Worm (Caenorhabditis elegans): ENCODE measurements around the gene tag-276.

tag-276 gene

ce11 chrII:12266797-12267196 is 17.9 kb upstream of the tag-276 start:
- TF ChIP-seq ceh-36 (tag; optimal IDR thresholded peaks at IDR 0.05) (no peak), tra-4 (tag; optimal IDR thresholded peaks at IDR 0.05) (no peak), sea-1 (GFP tag; conservative IDR thresholded peaks at IDR 0.05) (no peak), flt-1 (GFP tag; IDR thresholded peaks at IDR 0.05) (no peak), ama-1 (optimal IDR thresholded peaks at IDR 0.05) (no peak), B0310.2 (tag; optimal IDR thresholded peaks at IDR 0.05) (no peak), scrt-1 (GFP tag; IDR thresholded peaks at IDR 0.05) (no peak), tbx-11 (GFP tag; IDR thresholded peaks at IDR 0.05) (no peak)

ce11 chrII:12266145-12266544 is 17.2 kb upstream of the tag-276 start, which contains the start of gene tric-1B.1:
tric-1B.1 (minus strand) TSS chrII:12266245.
- TF ChIP-seq hmbx-1 (tag; optimal IDR thresholded peaks at IDR 0.05) (no peak), flt-1 (GFP tag; IDR thresholded peaks at IDR 0.05) (no peak), ceh-36 (tag; optimal IDR thresholded peaks at IDR 0.05) (no peak), pes-1 (GFP tag; IDR thresholded peaks at IDR 0.05) (no peak), sea-1 (GFP tag; conservative IDR thresholded peaks at IDR 0.05) (no peak), tbx-37 (GFP tag; conservative IDR thresholded peaks at IDR 0.05) (no peak), ama-1 (optimal IDR thresholded peaks at IDR 0.05) (no peak), ets-7 (tag; optimal IDR thresholded peaks at IDR 0.05) (no peak), scrt-1 (GFP tag; IDR thresholded peaks at IDR 0.05) (no peak), ceh-13 (GFP tag; optimal IDR thresholded peaks at IDR 0.05) (no peak), hnd-1 (tag; optimal IDR thresholded peaks at IDR 0.05) (no peak), tra-4 (tag; optimal IDR thresholded peaks at IDR 0.05) (no peak), F13C5.2 (tag; optimal IDR thresholded peaks at IDR 0.05) (no peak), tbx-11 (GFP tag; IDR thresholded peaks at IDR 0.05) (no peak), aly-1 (tag; optimal IDR thresholded peaks at IDR 0.05) (no peak), hmg-4 (GFP tag; optimal IDR thresholded peaks at IDR 0.05) (no peak), B0310.2 (tag; optimal IDR thresholded peaks at IDR 0.05) (no peak)

- TF ChIP-seq B0310.2 (tag; optimal IDR thresholded peaks at IDR 0.05): no peak
- no peak for TF ChIP-seq ama-1 (optimal IDR thresholded peaks at IDR 0.05)
- no peak for TF ChIP-seq hmbx-1 (tag; optimal IDR thresholded peaks at IDR 0.05)
- no peak for TF ChIP-seq tra-4 (tag; optimal IDR thresholded peaks at IDR 0.05)
- TF ChIP-seq hmg-4 (GFP tag; optimal IDR thresholded peaks at IDR 0.05): no peak
- no peak for TF ChIP-seq pes-1 (GFP tag; IDR thresholded peaks at IDR 0.05)
- TF ChIP-seq ceh-13 (GFP tag; optimal IDR thresholded peaks at IDR 0.05): no peak
- TF ChIP-seq flt-1 (GFP tag; IDR thresholded peaks at IDR 0.05): no peak
- TF ChIP-seq tbx-11 (GFP tag; IDR thresholded peaks at IDR 0.05): no peak
- no peak for TF ChIP-seq aly-1 (tag; optimal IDR thresholded peaks at IDR 0.05)
- no peak for TF ChIP-seq tbx-37 (GFP tag; conservative IDR thresholded peaks at IDR 0.05)
- no peak for TF ChIP-seq scrt-1 (GFP tag; IDR thresholded peaks at IDR 0.05)
These were observed 15.9 kb upstream of the tag-276 start for ce11 chrII:12264847-12265246.

DNA sequence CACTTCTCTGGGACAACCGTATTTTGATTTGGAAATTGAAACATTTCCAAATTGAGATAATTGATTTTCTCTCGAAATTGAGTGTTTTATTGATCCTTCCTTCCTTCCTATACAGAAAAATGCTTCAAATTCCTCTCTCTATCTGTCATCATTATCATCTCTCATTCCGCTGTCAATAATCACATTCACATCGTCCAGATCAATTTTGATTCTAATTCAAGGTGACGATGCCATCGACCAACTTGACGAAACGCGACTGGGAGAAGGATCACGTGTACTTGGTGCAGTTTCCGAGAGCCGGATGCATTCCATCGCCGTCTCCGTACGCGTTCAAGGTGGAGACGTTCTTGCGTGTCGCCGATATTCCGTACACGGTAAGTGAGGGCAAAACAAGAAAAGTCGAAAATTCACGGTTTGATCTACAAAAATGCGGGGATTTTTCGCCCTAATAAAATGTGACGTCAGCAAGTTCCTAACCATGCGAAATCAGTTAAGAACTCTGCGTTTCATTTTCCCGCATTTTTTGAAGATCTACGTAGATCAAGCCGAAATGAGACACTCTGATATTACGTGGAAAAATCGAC is 15.1 kb upstream of the tag-276 start, which contains the start of gene faxc-1:
TSS of gene faxc-1 (plus strand) at position 222 of the 584 bp plus-strand sequence.
- TF ChIP-seq tra-4 (tag; optimal IDR thresholded peaks at IDR 0.05) (no peak), ceh-36 (tag; optimal IDR thresholded peaks at IDR 0.05) (no peak), ets-7 (tag; optimal IDR thresholded peaks at IDR 0.05) (no peak), pes-1 (GFP tag; IDR thresholded peaks at IDR 0.05) (no peak), B0310.2 (tag; optimal IDR thresholded peaks at IDR 0.05) (no peak), tbx-37 (GFP tag; conservative IDR thresholded peaks at IDR 0.05) (no peak), hmbx-1 (tag; optimal IDR thresholded peaks at IDR 0.05) (no peak), tbx-11 (GFP tag; IDR thresholded peaks at IDR 0.05) (no peak), ama-1 (optimal IDR thresholded peaks at IDR 0.05) (no peak), ceh-13 (GFP tag; optimal IDR thresholded peaks at IDR 0.05) (no peak), F13C5.2 (tag; optimal IDR thresholded peaks at IDR 0.05) (no peak), sea-1 (GFP tag; conservative IDR thresholded peaks at IDR 0.05) (no peak), flt-1 (GFP tag; IDR thresholded peaks at IDR 0.05) (no peak), scrt-1 (GFP tag; IDR thresholded peaks at IDR 0.05) (no peak)

ce11 chrII:12262567-12262966 is 13.6 kb upstream of the tag-276 start:
- TF ChIP-seq hmg-4 (GFP tag; optimal IDR thresholded peaks at IDR 0.05): peak; percentile 50
- TF ChIP-seq tbx-37 (GFP tag; conservative IDR thresholded peaks at IDR 0.05): no peak
- TF ChIP-seq sea-1 (GFP tag; conservative IDR thresholded peaks at IDR 0.05): 0 out of 2 replicates have a peak, but pooled peaks have one; percentile 13

DNA sequence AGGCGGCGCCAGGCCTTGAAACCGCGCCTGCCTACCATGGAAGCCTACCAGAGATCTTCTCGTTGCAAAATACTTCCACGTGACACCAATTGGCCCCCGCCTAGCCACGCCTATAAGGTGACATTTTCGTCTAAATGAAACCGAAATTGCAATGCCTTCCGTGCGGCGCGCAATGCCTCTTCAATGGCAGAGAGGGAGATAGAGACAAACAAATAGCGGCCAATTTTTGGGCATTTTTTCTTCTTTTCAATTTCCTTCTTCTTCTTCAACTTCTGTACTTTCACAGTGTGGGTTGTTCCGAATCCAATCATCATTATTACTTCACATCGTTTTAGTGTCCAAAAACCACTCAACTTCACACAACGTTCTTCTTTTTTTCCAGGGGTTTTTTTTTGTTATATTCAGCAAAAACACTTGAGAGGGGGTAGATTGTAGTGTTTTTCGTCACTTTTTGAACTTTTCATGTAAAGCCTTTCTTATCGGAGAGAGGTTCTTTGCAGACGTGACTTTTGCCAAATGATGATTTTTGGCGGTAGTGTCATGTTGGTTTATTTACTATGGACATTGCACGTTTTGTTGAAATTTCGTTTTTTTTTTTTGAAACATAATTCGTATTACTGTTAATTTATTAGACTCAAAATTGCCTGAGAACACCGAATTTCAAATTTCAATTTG is 12.3 kb upstream of the tag-276 start:
- TF ChIP-seq ama-1 (optimal IDR thresholded peaks at IDR 0.05): no peak
- TF ChIP-seq hmg-4 (GFP tag; optimal IDR thresholded peaks at IDR 0.05): no peak
- TF ChIP-seq ceh-36 (tag; optimal IDR thresholded peaks at IDR 0.05): no peak
- no peak for TF ChIP-seq pes-1 (GFP tag; IDR thresholded peaks at IDR 0.05)
- no peak for TF ChIP-seq sea-1 (GFP tag; conservative IDR thresholded peaks at IDR 0.05)
- no peak for TF ChIP-seq tbx-37 (GFP tag; conservative IDR thresholded peaks at IDR 0.05)
- TF ChIP-seq tbx-11 (GFP tag; IDR thresholded peaks at IDR 0.05): no peak
- TF ChIP-seq flt-1 (GFP tag; IDR thresholded peaks at IDR 0.05): no peak
- TF ChIP-seq ceh-13 (GFP tag; optimal IDR thresholded peaks at IDR 0.05): no peak
- TF ChIP-seq hmbx-1 (tag; optimal IDR thresholded peaks at IDR 0.05): no peak
- no peak for TF ChIP-seq ets-7 (tag; optimal IDR thresholded peaks at IDR 0.05)
- no peak for TF ChIP-seq tra-4 (tag; optimal IDR thresholded peaks at IDR 0.05)
- TF ChIP-seq B0310.2 (tag; optimal IDR thresholded peaks at IDR 0.05): no peak
- no peak for TF ChIP-seq scrt-1 (GFP tag; IDR thresholded peaks at IDR 0.05)
- TF ChIP-seq hnd-1 (tag; optimal IDR thresholded peaks at IDR 0.05): no peak
- TF ChIP-seq F13C5.2 (tag; optimal IDR thresholded peaks at IDR 0.05): no peak
- no peak for TF ChIP-seq aly-1 (tag; optimal IDR thresholded peaks at IDR 0.05)

DNA sequence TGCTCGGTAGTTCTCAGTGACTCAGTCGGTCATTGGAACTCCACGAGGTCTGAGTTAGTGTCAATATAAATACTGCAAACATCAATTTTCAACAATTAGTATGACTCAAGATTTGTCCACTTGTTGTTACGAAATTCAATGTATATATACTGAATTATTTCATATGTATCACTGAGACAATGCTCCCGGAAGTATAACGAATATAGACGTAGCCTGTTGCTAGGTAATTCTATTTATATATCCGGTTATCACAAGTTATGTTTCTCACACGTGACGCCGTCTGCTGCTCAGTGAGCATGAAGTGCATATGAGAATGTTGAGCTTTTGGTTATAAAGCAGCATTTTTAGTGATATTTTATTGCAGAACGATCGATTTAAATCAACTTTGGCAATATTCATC is 11.6 kb upstream of the tag-276 start:
- TF ChIP-seq ets-7 (tag; optimal IDR thresholded peaks at IDR 0.05) (no peak), hnd-1 (tag; optimal IDR thresholded peaks at IDR 0.05) (no peak), sea-1 (GFP tag; conservative IDR thresholded peaks at IDR 0.05) (no peak), tra-4 (tag; optimal IDR thresholded peaks at IDR 0.05) (no peak), flt-1 (GFP tag; IDR thresholded peaks at IDR 0.05) (no peak), ceh-13 (GFP tag; optimal IDR thresholded peaks at IDR 0.05) (no peak), hmbx-1 (tag; optimal IDR thresholded peaks at IDR 0.05) (no peak), B0310.2 (tag; optimal IDR thresholded peaks at IDR 0.05) (no peak), tbx-37 (GFP tag; conservative IDR thresholded peaks at IDR 0.05) (no peak), scrt-1 (GFP tag; IDR thresholded peaks at IDR 0.05) (no peak), aly-1 (tag; optimal IDR thresholded peaks at IDR 0.05) (no peak)
